Worm (Caenorhabditis elegans) whole organism, L4 larva: ENCODE measurements around the gene F17E9.4.
A peak's percentile ranks its signal among the peaks of the same experiment; 100 is the strongest.

Experiments used
- F10B5.3 ChIP-seq: sonication (generic microtip); optimal IDR thresholded peaks from 2 replicates; lab custom pipeline; 2016; ENCODE audit warnings: mild to moderate bottlenecking, missing genetic modification characterization, missing compliant biosample characterization
- F26F4.8 ChIP-seq: fragments of 200-800 bp; sonication (Bioruptor generic); conservative IDR thresholded peaks from 2 replicates; pipeline ENCODE4 v1.3.6; 2022; ENCODE audit warnings: missing genetic modification characterization, missing compliant biosample characterization
- F44E2.7 ChIP-seq: fragments of 200-800 bp; sonication (Bioruptor generic); IDR thresholded peaks from 2 replicates; pipeline ENCODE4 v2.1.2; 2022; ENCODE audit warnings: missing genetic modification characterization, missing compliant biosample characterization
- T20F7.1 ChIP-seq: fragments of 200-800 bp; sonication (Bioruptor generic); optimal IDR thresholded peaks from 2 replicates; lab custom pipeline; 2018; ENCODE audit warnings: mild to moderate bottlenecking, missing genetic modification characterization, missing compliant biosample characterization
- Y105C5A.15 ChIP-seq: fragments of 200-800 bp; sonication (Bioruptor generic); IDR thresholded peaks from 2 replicates; pipeline ENCODE4 v1.3.6; 2022; ENCODE audit warnings: missing genetic modification characterization, missing compliant biosample characterization
- ZK546.5 ChIP-seq, 2 experiments: sonication (generic microtip); optimal IDR thresholded peaks; 2 replicates each; lab custom pipeline; 2017; ENCODE audit warnings: missing biosample characterization in 2 of 2, missing genetic modification characterization in 2 of 2
- aha-1 ChIP-seq: fragments of 150-350 bp; peaks from one replicate; lab custom pipeline; 2014; ENCODE audit warnings: missing biosample characterization, missing genetic modification characterization
- ama-1 ChIP-seq: fragments of 150-350 bp; optimal IDR thresholded peaks from 2 replicates; lab custom pipeline; 2014; ENCODE audit warnings: inconsistent platforms, mixed read lengths
- arid-1 ChIP-seq: fragments of 200-800 bp; sonication (Bioruptor generic); conservative IDR thresholded peaks from 2 replicates; pipeline ENCODE4 v1.3.6; 2022; ENCODE audit warnings: missing genetic modification reagents, missing genetic modification characterization, missing compliant biosample characterization
- ceh-28 ChIP-seq: fragments of 150-350 bp; optimal IDR thresholded peaks from 2 replicates; lab custom pipeline; 2014; ENCODE audit warnings: missing biosample characterization, missing genetic modification reagents, missing genetic modification characterization
- ctbp-1 ChIP-seq: fragments of 200-800 bp; sonication (Bioruptor generic); IDR thresholded peaks from 2 replicates; pipeline ENCODE4 v1.3.6; 2022; ENCODE audit warnings: missing genetic modification reagents, missing genetic modification characterization, missing compliant biosample characterization
- dve-1 ChIP-seq: sonication (generic microtip); optimal IDR thresholded peaks from 2 replicates; lab custom pipeline; 2017; ENCODE audit warnings: antibody characterized with exemption, mild to moderate bottlenecking, missing genetic modification characterization, missing compliant biosample characterization; ENCODE audit not compliant: insufficient read depth
- egl-27 ChIP-seq: sonication (generic microtip); optimal IDR thresholded peaks from 3 replicates; lab custom pipeline; 2017; ENCODE audit warnings: missing biosample characterization, missing genetic modification reagents, missing genetic modification characterization
- egl-43 ChIP-seq: fragments of 200-800 bp; sonication (Bioruptor generic); IDR thresholded peaks from 2 replicates; pipeline ENCODE4 v1.3.6; 2022; ENCODE audit warnings: missing genetic modification reagents, missing genetic modification characterization, missing compliant biosample characterization
- gei-8 ChIP-seq: fragments of 200-800 bp; sonication (Bioruptor generic); optimal IDR thresholded peaks from 2 replicates; lab custom pipeline; 2018; ENCODE audit warnings: mild to moderate bottlenecking, missing genetic modification characterization, missing compliant biosample characterization
- hlh-11 ChIP-seq: fragments of 200-800 bp; sonication (Bioruptor generic); optimal IDR thresholded peaks from 2 replicates; lab custom pipeline; 2018; ENCODE audit warnings: mild to moderate bottlenecking, missing genetic modification characterization, missing compliant biosample characterization
- hmg-1.1 ChIP-seq: fragments of 200-800 bp; sonication (Bioruptor generic); IDR thresholded peaks from 2 replicates; pipeline ENCODE4 v1.3.6; 2022; ENCODE audit warnings: missing genetic modification reagents, missing genetic modification characterization, missing compliant biosample characterization
- lin-1 ChIP-seq: fragments of 200-800 bp; sonication (Bioruptor generic); IDR thresholded peaks from 2 replicates; pipeline ENCODE4 v1.3.6; 2022; ENCODE audit warnings: missing genetic modification reagents, missing genetic modification characterization, missing compliant biosample characterization
- lin-13 ChIP-seq: fragments of 150-350 bp; optimal IDR thresholded peaks from 2 replicates; lab custom pipeline; 2014; ENCODE audit warnings: missing biosample characterization, missing genetic modification reagents, missing genetic modification characterization
- lin-15B ChIP-seq: fragments of 150-350 bp; sonication (generic microtip); optimal IDR thresholded peaks from 3 replicates; lab custom pipeline; 2014; ENCODE audit warnings: missing biosample characterization, missing genetic modification characterization
- lin-38 ChIP-seq: fragments of 200-800 bp; sonication (Bioruptor generic); IDR thresholded peaks from 2 replicates; pipeline ENCODE4 v1.3.6; 2022; ENCODE audit warnings: missing genetic modification reagents, missing genetic modification characterization, missing compliant biosample characterization
- madf-9 ChIP-seq: fragments of 200-800 bp; sonication (Bioruptor generic); conservative IDR thresholded peaks from 2 replicates; pipeline ENCODE4 v1.3.6; 2022; ENCODE audit warnings: missing genetic modification reagents, missing genetic modification characterization, missing compliant biosample characterization
- mdl-1 ChIP-seq, 2 experiments: fragments of 150-350 bp in 1 of 2; sonication (generic microtip) in 1 of 2; optimal IDR thresholded peaks; 2 replicates each; lab custom pipeline; 2014 to 2017; ENCODE audit warnings: missing biosample characterization in 2 of 2, missing genetic modification characterization in 2 of 2
- mep-1 ChIP-seq: fragments of 150-350 bp; sonication (generic microtip); optimal IDR thresholded peaks from 3 replicates; lab custom pipeline; 2014; ENCODE audit warnings: missing biosample characterization, missing genetic modification characterization
- mes-2 ChIP-seq: sonication (generic microtip); optimal IDR thresholded peaks from 2 replicates; lab custom pipeline; 2016; ENCODE audit warnings: missing genotype, mild to moderate bottlenecking, missing genetic modification characterization, missing compliant biosample characterization; ENCODE audit not compliant: poor library complexity, severe bottlenecking
- mxl-3 ChIP-seq: fragments of 200-800 bp; sonication (Bioruptor generic); optimal IDR thresholded peaks from 2 replicates; lab custom pipeline; 2018; ENCODE audit warnings: mild to moderate bottlenecking, missing genetic modification characterization, missing compliant biosample characterization
- nhr-11 ChIP-seq: fragments of 150-350 bp; optimal IDR thresholded peaks from 2 replicates; lab custom pipeline; 2014; ENCODE audit warnings: missing biosample characterization, missing genetic modification characterization
- nhr-237 ChIP-seq: sonication (generic microtip); optimal IDR thresholded peaks from 2 replicates; lab custom pipeline; 2017; ENCODE audit warnings: missing biosample characterization, missing genetic modification characterization
- nhr-25 ChIP-seq: sonication (generic microtip); optimal IDR thresholded peaks from 2 replicates; lab custom pipeline; 2017; ENCODE audit warnings: missing genetic modification characterization, mild to moderate bottlenecking, missing compliant biosample characterization, antibody characterized with exemption, moderate library complexity, borderline replicate concordance; ENCODE audit not compliant: insufficient read depth
- nhr-41 ChIP-seq: fragments of 200-800 bp; sonication (Bioruptor generic); IDR thresholded peaks from 2 replicates; pipeline ENCODE4 v1.3.6; 2022; ENCODE audit warnings: missing genetic modification reagents, missing genetic modification characterization, missing compliant biosample characterization
- nhr-42 ChIP-seq: fragments of 200-800 bp; sonication (Bioruptor generic); IDR thresholded peaks from 2 replicates; pipeline ENCODE4 v1.3.6; 2022; ENCODE audit warnings: missing genetic modification characterization, missing compliant biosample characterization
- nhr-76 ChIP-seq: fragments of 150-350 bp; optimal IDR thresholded peaks from 2 replicates; lab custom pipeline; 2014; ENCODE audit warnings: missing biosample characterization, missing genetic modification characterization
- nhr-77 ChIP-seq: fragments of 150-350 bp; optimal IDR thresholded peaks from 2 replicates; lab custom pipeline; 2014; ENCODE audit warnings: missing biosample characterization, missing genetic modification characterization
- pha-4 ChIP-seq, 2 experiments: fragments of 150-350 bp in 1 of 2; fragments of 200-800 bp in 1 of 2; sonication (Bioruptor generic) in 1 of 2; IDR thresholded peaks in 1 of 2; optimal IDR thresholded peaks in 1 of 2; 2 replicates each; pipeline versions ENCODE4 v1.3.6 to Lab custom; 2014 to 2022; ENCODE audit warnings: missing genetic modification characterization in 2 of 2, missing genetic modification reagents in 2 of 2, missing biosample characterization in 1 of 2, missing compliant biosample characterization in 1 of 2
- php-3 ChIP-seq: fragments of 200-800 bp; sonication (Bioruptor generic); IDR thresholded peaks from 2 replicates; pipeline ENCODE4 v1.3.6; 2022; ENCODE audit warnings: missing genetic modification reagents, missing genetic modification characterization, missing compliant biosample characterization
- rbr-2 ChIP-seq: sonication (generic microtip); optimal IDR thresholded peaks from 2 replicates; lab custom pipeline; 2016; ENCODE audit warnings: missing genotype, missing genetic modification characterization, missing compliant biosample characterization
- snpc-1.2 ChIP-seq: fragments of 200-800 bp; sonication (Bioruptor generic); IDR thresholded peaks from 2 replicates; pipeline ENCODE4 v1.3.6; 2022; ENCODE audit warnings: missing genetic modification reagents, missing genetic modification characterization, missing compliant biosample characterization
- snpc-4 ChIP-seq: fragments of 150-350 bp; optimal IDR thresholded peaks from 2 replicates; lab custom pipeline; 2014; ENCODE audit warnings: missing biosample characterization, missing genetic modification characterization
- spr-1 ChIP-seq: sonication (generic microtip); optimal IDR thresholded peaks from 2 replicates; lab custom pipeline; 2016; ENCODE audit warnings: mild to moderate bottlenecking, missing genetic modification characterization, missing compliant biosample characterization
- spr-3 ChIP-seq: fragments of 200-800 bp; sonication (Bioruptor generic); optimal IDR thresholded peaks from 2 replicates; lab custom pipeline; 2018; ENCODE audit warnings: mild to moderate bottlenecking, missing genetic modification characterization, missing compliant biosample characterization
- tag-97 ChIP-seq: fragments of 200-800 bp; sonication (Bioruptor generic); IDR thresholded peaks from 2 replicates; pipeline ENCODE4 v1.3.6; 2022; ENCODE audit warnings: missing genetic modification characterization, missing compliant biosample characterization
- unc-130 ChIP-seq: sonication (generic microtip); optimal IDR thresholded peaks from 2 replicates; lab custom pipeline; 2016; ENCODE audit warnings: missing genetic modification reagents, missing genetic modification characterization, missing compliant biosample characterization
- unc-39 ChIP-seq: sonication (generic microtip); optimal IDR thresholded peaks from 2 replicates; lab custom pipeline; 2017; ENCODE audit warnings: missing biosample characterization, missing genetic modification characterization
- zip-2 ChIP-seq: fragments of 150-350 bp; optimal IDR thresholded peaks from 2 replicates; lab custom pipeline; 2014; ENCODE audit warnings: missing biosample characterization, missing genetic modification characterization
- ztf-11 ChIP-seq: fragments of 150-350 bp; optimal IDR thresholded peaks from 2 replicates; lab custom pipeline; 2014; ENCODE audit warnings: missing biosample characterization, missing genetic modification characterization

The F17E9.4 gene

DNA sequence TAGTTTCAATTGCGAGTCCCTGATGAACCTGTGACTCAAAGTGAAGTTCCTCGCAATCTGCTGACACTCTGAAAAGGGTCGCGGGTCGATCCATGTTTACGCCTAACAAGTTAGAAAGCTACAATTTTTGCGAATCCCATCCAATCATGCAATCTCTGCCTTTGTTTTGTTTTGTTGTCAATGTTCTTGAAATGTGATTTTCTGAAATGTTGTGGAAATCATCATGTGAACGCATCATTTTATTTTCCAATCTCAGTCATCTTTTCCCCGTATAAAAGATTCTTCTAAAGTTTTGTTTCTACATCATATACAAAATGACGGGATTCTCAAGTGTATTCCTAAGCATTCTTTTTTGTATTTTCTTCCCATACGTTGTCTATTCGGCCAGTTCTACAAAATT lies at the start of gene F17E9.4:
Gene F17E9.4, plus strand, starts transcription at position 301 of the 400 bp plus-strand sequence.
- no peak for TF ChIP-seq rbr-2 (tag; lab: Kevin White, UChicago)
- no peak for TF ChIP-seq aha-1 (tag; lab: Kevin White, UChicago)
- TF ChIP-seq F10B5.3 (tag; lab: Kevin White, UChicago) = no peak

DNA sequence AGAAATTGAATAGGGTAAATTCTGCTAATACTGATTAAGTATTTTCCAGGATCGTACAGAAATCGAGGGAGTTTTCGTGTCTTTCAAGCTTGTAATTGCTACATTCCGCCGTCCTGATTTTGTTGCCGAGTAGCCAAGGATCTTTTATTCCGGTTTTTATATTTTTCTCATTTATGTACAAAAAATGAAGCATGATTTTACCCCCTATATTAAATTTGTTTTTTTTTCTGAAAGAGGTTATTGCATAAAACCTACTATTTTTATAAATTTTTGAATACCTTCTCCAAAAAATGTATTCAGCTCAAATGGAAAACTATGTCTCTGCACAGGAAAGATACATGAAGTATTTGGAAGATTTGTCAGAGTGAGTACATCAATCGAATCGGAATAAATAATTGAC lies 48.5 kb upstream of the F17E9.4 start, which contains the start of gene F35H10.6:
Gene F35H10.6, plus strand, starts transcription at position 301 of the 400 bp plus-strand sequence.
- TF ChIP-seq mes-2 (tag; lab: Kevin White, UChicago) (no peak), php-3 (GFP tag; lab: Robert Waterston, UW) (no peak), ama-1 (lab: Kevin White, UChicago) (no peak), madf-9 (GFP tag; lab: Robert Waterston, UW) (no peak), arid-1 (GFP tag; lab: Robert Waterston, UW) (no peak), egl-43 (GFP tag; lab: Robert Waterston, UW) (no peak), ztf-11 (no peak), spr-3 (GFP tag; lab: Kevin White, UChicago) (no peak), pha-4 (GFP tag; IDR thresholded peaks at IDR 0.05; lab: Robert Waterston, UW) (no peak), pha-4 (tag; optimal IDR thresholded peaks at IDR 0.05; lab: Kevin White, UChicago) (no peak)

DNA sequence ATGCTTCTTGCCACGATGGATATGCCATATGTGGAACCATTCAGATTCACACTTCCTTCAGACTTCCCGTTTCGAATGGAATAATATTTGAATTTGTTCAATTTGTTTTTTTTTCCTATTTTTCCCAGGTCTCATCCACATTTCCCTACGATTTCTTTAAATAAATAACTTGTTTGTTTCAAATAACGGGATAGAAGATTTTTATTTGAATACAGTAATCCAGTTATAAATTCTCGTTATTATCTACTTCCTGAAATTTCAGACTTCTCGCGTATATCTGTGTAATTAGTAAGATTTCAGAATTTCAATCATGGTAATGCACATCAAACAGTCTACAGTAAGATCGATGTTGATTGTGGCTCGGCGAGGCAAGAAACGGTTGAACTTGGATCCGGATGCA lies 47.7 kb upstream of the F17E9.4 start, which contains the start of gene F35H10.5:
Gene F35H10.5, plus strand, starts transcription at position 301 of the 400 bp plus-strand sequence.
- TF ChIP-seq nhr-77 (tag; lab: Kevin White, UChicago) (no peak), ceh-28 (tag; lab: Kevin White, UChicago) (no peak), lin-38 (GFP tag; lab: Robert Waterston, UW) (0 out of 2 replicates have a peak, but pooled peaks have one; percentile 8)
- TF ChIP-seq, all 104 proteins: peak for 1

DNA sequence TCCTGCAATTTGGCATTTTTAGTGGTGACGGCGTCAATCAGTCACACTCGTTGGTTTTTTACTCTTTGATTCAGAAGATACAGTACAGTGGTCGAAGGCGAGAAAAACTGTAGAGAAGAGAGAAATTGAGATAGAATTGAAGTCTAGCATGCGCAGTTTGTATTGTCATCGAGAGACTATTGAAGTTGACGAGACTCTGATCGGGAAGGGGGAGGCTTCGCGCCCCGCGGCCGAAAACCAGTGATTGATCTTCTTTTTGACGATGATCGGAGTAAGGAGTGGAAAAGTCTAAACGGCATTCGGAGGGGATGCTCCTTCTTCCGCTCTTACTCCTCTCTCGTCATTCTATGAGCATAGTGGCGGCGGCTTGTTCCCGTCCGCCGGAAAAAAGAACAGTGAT lies 46.2 kb upstream of the F17E9.4 start:
- TF ChIP-seq nhr-237 (tag; lab: Kevin White, UChicago) (no peak), lin-1 (no peak), nhr-11 (tag; lab: Kevin White, UChicago) (peak; percentile 12), gei-8 (GFP tag; lab: Kevin White, UChicago) (no peak), nhr-41 (GFP tag; lab: Robert Waterston, UW) (no peak), egl-43 (GFP tag; lab: Robert Waterston, UW) (no peak), hmg-1.1 (GFP tag; lab: Robert Waterston, UW) (no peak), Y105C5A.15 (GFP tag; lab: Robert Waterston, UW) (no peak), tag-97 (GFP tag; lab: Robert Waterston, UW) (no peak), egl-27 (tag; lab: Kevin White, UChicago) (no peak), lin-13 (GFP tag; lab: Kevin White, UChicago) (no peak), mep-1 (peak; percentile 57), spr-1 (no peak), nhr-25 (tag; lab: Kevin White, UChicago) (peak; percentile 78), nhr-76 (tag; lab: Kevin White, UChicago) (no peak), ctbp-1 (GFP tag; lab: Robert Waterston, UW) (no peak), nhr-42 (no peak), lin-15B (no peak), snpc-4 (tag; lab: Kevin White, UChicago) (no peak), mes-2 (tag; lab: Kevin White, UChicago) (no peak), hlh-11 (tag; lab: Kevin White, UChicago) (peak; percentile 41), unc-39 (tag; lab: Kevin White, UChicago) (no peak), mxl-3 (GFP tag; lab: Kevin White, UChicago) (peak; percentile 62), mdl-1 (tag; optimal IDR thresholded peaks at IDR 0.05; lab: Kevin White, UChicago) (peak in 1 of 2 experiments; percentile 62), ZK546.5 (tag; optimal IDR thresholded peaks at IDR 0.05; lab: Kevin White, UChicago) (no peak), snpc-1.2 (GFP tag; lab: Robert Waterston, UW) (no peak), dve-1 (tag; lab: Kevin White, UChicago) (no peak), lin-38 (GFP tag; lab: Robert Waterston, UW) (no peak), T20F7.1 (no peak), zip-2 (tag; lab: Kevin White, UChicago) (no peak), F44E2.7 (GFP tag; lab: Robert Waterston, UW) (no peak), unc-130 (no peak), F26F4.8 (GFP tag; lab: Robert Waterston, UW) (no peak)
